Fruit fly (Drosophila melanogaster) whole organism, wandering third instar larva: ENCODE measurements around the gene CG11583.

ENCODE experiments used
- Abd-B ChIP-seq: fragments of >200 bp; optimal IDR thresholded peaks from 2 replicates; lab custom pipeline; 2017; ENCODE audit warnings: missing biosample characterization, missing genetic modification characterization
- CG32264 ChIP-seq: fragments of 200-800 bp; sonication (Bioruptor generic); optimal IDR thresholded peaks from 2 replicates; lab custom pipeline; 2016; ENCODE audit warnings: missing biosample characterization, missing genetic modification characterization
- CG9705 ChIP-seq: fragments of 200-800 bp; sonication (Bioruptor generic); optimal IDR thresholded peaks from 2 replicates; lab custom pipeline; 2018; ENCODE audit warnings: missing biosample characterization, mild to moderate bottlenecking, missing genetic modification characterization
- CrebA ChIP-seq: fragments of 200-800 bp; sonication (Bioruptor generic); optimal IDR thresholded peaks from 2 replicates; lab custom pipeline; 2016; ENCODE audit warnings: missing biosample characterization, mild to moderate bottlenecking, missing genetic modification characterization, borderline replicate concordance
- Dif ChIP-seq: fragments of 200-275, 200-300 bp; sonication (Bioruptor generic); optimal IDR thresholded peaks from 2 replicates; lab custom pipeline; 2018; ENCODE audit warnings: missing biosample characterization, missing genetic modification characterization; ENCODE audit not compliant: partially characterized antibody
- GATAd ChIP-seq: sonication (Bioruptor generic); optimal IDR thresholded peaks from 2 replicates; lab custom pipeline; 2016; ENCODE audit warnings: missing biosample characterization, missing genetic modification characterization
- HLH106 ChIP-seq: fragments of 200-800 bp; optimal IDR thresholded peaks from 3 replicates; lab custom pipeline; 2019; ENCODE audit warnings: missing biosample characterization, mild to moderate bottlenecking, missing genetic modification characterization, moderate library complexity
- Hnf4 ChIP-seq: fragments of 200-800 bp; sonication (Bioruptor generic); optimal IDR thresholded peaks from 2 replicates; lab custom pipeline; 2016; ENCODE audit warnings: missing biosample characterization, mild to moderate bottlenecking, missing genetic modification characterization
- Hr78 ChIP-seq: fragments of >200 bp; optimal IDR thresholded peaks from 2 replicates; lab custom pipeline; 2017; ENCODE audit warnings: missing biosample characterization, missing genetic modification characterization
- Hr83 ChIP-seq: fragments of 200-300 bp; sonication (Bioruptor generic); optimal IDR thresholded peaks from 2 replicates; lab custom pipeline; 2016; ENCODE audit warnings: missing biosample characterization, mild to moderate bottlenecking, missing genetic modification characterization, moderate library complexity; ENCODE audit not compliant: poor library complexity, severe bottlenecking
- Jra ChIP-seq: sonication (Bioruptor generic); optimal IDR thresholded peaks from 2 replicates; lab custom pipeline; 2016; ENCODE audit warnings: missing biosample characterization, missing genetic modification characterization
- Myc ChIP-seq: fragments of >200 bp; optimal IDR thresholded peaks from 2 replicates; lab custom pipeline; 2017
- OdsH ChIP-seq: fragments of 200-800 bp; sonication (Bioruptor generic); optimal IDR thresholded peaks from 2 replicates; lab custom pipeline; 2016; ENCODE audit warnings: missing biosample characterization, mild to moderate bottlenecking, missing genetic modification characterization
- Rel ChIP-seq, 2 experiments: fragments of 200-800 bp; sonication (Bioruptor generic) in 1 of 2; optimal IDR thresholded peaks; 2 replicates in 1 of 2; 3 replicates in 1 of 2; lab custom pipeline; 2016 to 2019; ENCODE audit warnings: mild to moderate bottlenecking in 2 of 2, missing biosample characterization in 2 of 2, missing genetic modification characterization in 2 of 2, moderate library complexity in 1 of 2
- Sp1 ChIP-seq: fragments of 200-800 bp; sonication (Bioruptor generic); optimal IDR thresholded peaks from 3 replicates; lab custom pipeline; 2019; ENCODE audit warnings: missing biosample characterization, mild to moderate bottlenecking, missing genetic modification characterization, moderate library complexity
- br ChIP-seq: fragments of 200-800 bp; sonication (Bioruptor generic); optimal IDR thresholded peaks from 2 replicates; lab custom pipeline; 2016; ENCODE audit warnings: missing biosample characterization, missing genetic modification characterization
- brk ChIP-seq: fragments of 200-800 bp; sonication (Bioruptor generic); optimal IDR thresholded peaks from 2 replicates; lab custom pipeline; 2016; ENCODE audit warnings: missing biosample characterization, mild to moderate bottlenecking, missing genetic modification characterization
- dsf ChIP-seq: sonication (Bioruptor generic); optimal IDR thresholded peaks from 2 replicates; lab custom pipeline; 2016; ENCODE audit warnings: missing biosample characterization, missing genetic modification characterization, borderline replicate concordance
- ey ChIP-seq: fragments of 200-800 bp; sonication (Bioruptor generic); optimal IDR thresholded peaks from 2 replicates; lab custom pipeline; 2016; ENCODE audit warnings: missing biosample characterization, missing genetic modification characterization
- foxo ChIP-seq, 2 experiments: fragments of 200-800 bp; sonication (Bioruptor generic); optimal IDR thresholded peaks; 2 replicates in 1 of 2; 3 replicates in 1 of 2; lab custom pipeline; 2016 to 2017; ENCODE audit warnings: missing biosample characterization in 2 of 2, missing genetic modification characterization in 2 of 2
- fru ChIP-seq: fragments of 200-800 bp; sonication (Bioruptor generic); optimal IDR thresholded peaks from 3 replicates; lab custom pipeline; 2016; ENCODE audit warnings: missing biosample characterization, mild to moderate bottlenecking, missing genetic modification characterization
- h ChIP-seq: fragments of 200-800 bp; sonication (Bioruptor generic); optimal IDR thresholded peaks from 3 replicates; lab custom pipeline; 2016; ENCODE audit warnings: missing biosample characterization, mild to moderate bottlenecking, missing genetic modification characterization
- jim ChIP-seq: fragments of 175-275, 200-325 bp; sonication (Bioruptor generic); optimal IDR thresholded peaks from 2 replicates; lab custom pipeline; 2016; ENCODE audit warnings: missing biosample characterization, mild to moderate bottlenecking, missing genetic modification characterization
- lola ChIP-seq: fragments of >200 bp; optimal IDR thresholded peaks from 2 replicates; lab custom pipeline; 2017; ENCODE audit warnings: missing biosample characterization, missing genetic modification characterization
- pan ChIP-seq: fragments of >200 bp; optimal IDR thresholded peaks from 2 replicates; lab custom pipeline; 2017
- psq ChIP-seq: fragments of 200-800 bp; sonication (Bioruptor generic); optimal IDR thresholded peaks from 3 replicates; lab custom pipeline; 2017; ENCODE audit warnings: missing biosample characterization, mild to moderate bottlenecking, missing genetic modification characterization, moderate library complexity
- rgr ChIP-seq: fragments of 200-800 bp; sonication (Bioruptor generic); optimal IDR thresholded peaks from 3 replicates; lab custom pipeline; 2016; ENCODE audit warnings: missing biosample characterization, mild to moderate bottlenecking, missing genetic modification characterization
- sage ChIP-seq: fragments of 200-800 bp; sonication (Bioruptor generic); optimal IDR thresholded peaks from 2 replicates; lab custom pipeline; 2016; ENCODE audit warnings: missing biosample characterization, mild to moderate bottlenecking, missing genetic modification characterization
- sv ChIP-seq: fragments of 200-800 bp; sonication (Bioruptor generic); optimal IDR thresholded peaks from 3 replicates; lab custom pipeline; 2016; ENCODE audit warnings: missing biosample characterization, missing genetic modification characterization
- tai ChIP-seq: sonication (Bioruptor generic); optimal IDR thresholded peaks from 2 replicates; lab custom pipeline; 2016; ENCODE audit warnings: missing biosample characterization, missing genetic modification characterization
- usp ChIP-seq: fragments of >200 bp; optimal IDR thresholded peaks from 2 replicates; lab custom pipeline; 2017; ENCODE audit warnings: missing biosample characterization, missing genetic modification characterization
- woc ChIP-seq: sonication (Bioruptor generic); optimal IDR thresholded peaks from 2 replicates; lab custom pipeline; 2016; ENCODE audit warnings: missing biosample characterization, mild to moderate bottlenecking, missing genetic modification characterization

CG11583 gene

DNA sequence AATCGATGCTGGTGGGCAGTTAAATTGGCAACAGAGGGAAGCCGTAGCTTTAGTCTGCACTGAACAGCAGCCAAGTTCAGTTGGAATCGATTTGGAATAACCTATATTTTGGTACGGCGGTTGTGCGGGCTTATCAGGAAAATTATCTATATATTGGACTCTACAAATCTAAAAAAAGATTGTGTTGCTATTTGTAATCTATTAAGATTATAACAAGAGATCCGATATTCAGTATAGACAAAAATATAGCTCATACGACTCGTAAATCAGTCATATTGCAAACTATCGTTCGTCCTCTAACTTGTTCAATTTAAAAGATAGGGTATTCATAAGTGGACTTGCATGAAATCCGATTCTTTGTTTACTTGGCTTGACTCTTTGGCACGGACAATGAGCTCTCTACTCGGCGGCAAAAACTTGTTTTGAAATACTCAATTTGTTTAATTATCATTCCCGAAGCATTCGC is 6.0 kb upstream of the CG11583 start, which contains the start of gene Hexo1:
Hexo1 (plus strand) TSS at position 51 of the 466 bp plus-strand sequence.
- TF ChIP-seq ey (peak; percentile 65), woc (GFP tag; lab: Kevin White, UChicago) (peak; percentile 92), Hnf4 (GFP tag; lab: Kevin White, UChicago) (no peak), Dif (no peak), dsf (GFP tag; lab: Kevin White, UChicago) (no peak), h (GFP tag; lab: Kevin White, UChicago) (peak; percentile 73), Hr83 (GFP tag; lab: Kevin White, UChicago) (no peak), Sp1 (peak; percentile 59), fru (peak; percentile 75), Rel (GFP tag; optimal IDR thresholded peaks at IDR 0.05; lab: Kevin White, UChicago) (no peak), Rel (tag; optimal IDR thresholded peaks at IDR 0.05; lab: Kevin White, UChicago) (peak; percentile 18), Hr78 (no peak), CG32264 (GFP tag; lab: Kevin White, UChicago) (no peak), foxo (GFP tag; optimal IDR thresholded peaks at IDR 0.05; lab: Kevin White, UChicago) (peak; percentile 26 to 66), jim (GFP tag; lab: Kevin White, UChicago) (no peak), GATAd (GFP tag; lab: Kevin White, UChicago) (no peak), CG9705 (GFP tag; lab: Kevin White, UChicago) (no peak), Jra (GFP tag; lab: Kevin White, UChicago) (peak; percentile 37), HLH106 (peak; percentile 60), lola (GFP tag; lab: Kevin White, UChicago) (no peak), rgr (GFP tag; lab: Kevin White, UChicago) (peak; percentile 63), psq (GFP tag; lab: Kevin White, UChicago) (peak; percentile 56), br (GFP tag; lab: Kevin White, UChicago) (peak; percentile 76), OdsH (peak; percentile 69), brk (GFP tag; lab: Kevin White, UChicago) (no peak), sage (GFP tag; lab: Kevin White, UChicago) (no peak), sv (peak; percentile 17)

DNA sequence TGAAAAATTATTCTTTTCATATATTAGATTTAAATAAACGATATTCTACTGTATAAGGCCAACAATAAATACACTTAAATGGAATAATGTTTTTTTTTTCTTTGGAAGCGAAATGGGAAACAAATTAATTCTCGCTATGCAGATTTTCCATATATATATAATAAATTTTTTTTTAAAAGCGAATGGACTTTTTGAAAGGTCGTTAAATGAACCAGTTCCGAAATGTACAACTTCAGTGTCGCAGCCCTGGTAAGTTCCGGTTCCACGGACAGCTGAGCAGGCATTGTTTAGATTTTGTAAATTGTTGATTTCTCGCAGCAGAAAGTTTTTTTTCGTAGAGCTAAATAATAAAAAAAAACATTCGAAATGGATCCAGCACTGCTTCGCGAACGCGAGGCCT is 4.2 kb upstream of the CG11583 start, which contains the start of gene TfIIEbeta:
TfIIEbeta (plus strand) TSS at position 255 of the 400 bp plus-strand sequence.
- peak; percentile 52 for TF ChIP-seq rgr (GFP tag; lab: Kevin White, UChicago)
- no peak for TF ChIP-seq Myc (lab: Kevin White, UChicago)
- TF ChIP-seq br (GFP tag; lab: Kevin White, UChicago): no peak
- TF ChIP-seq woc (GFP tag; lab: Kevin White, UChicago): peak; percentile 35
- no peak for TF ChIP-seq Abd-B (GFP tag; lab: Kevin White, UChicago)
- TF ChIP-seq psq (GFP tag; lab: Kevin White, UChicago): no peak
- TF ChIP-seq fru: no peak
- peak; percentile 5 for TF ChIP-seq OdsH
- peak; percentile 12 for TF ChIP-seq h (GFP tag; lab: Kevin White, UChicago)
- peak; percentile 16 for TF ChIP-seq HLH106
- TF ChIP-seq CG9705 (GFP tag; lab: Kevin White, UChicago): no peak

DNA sequence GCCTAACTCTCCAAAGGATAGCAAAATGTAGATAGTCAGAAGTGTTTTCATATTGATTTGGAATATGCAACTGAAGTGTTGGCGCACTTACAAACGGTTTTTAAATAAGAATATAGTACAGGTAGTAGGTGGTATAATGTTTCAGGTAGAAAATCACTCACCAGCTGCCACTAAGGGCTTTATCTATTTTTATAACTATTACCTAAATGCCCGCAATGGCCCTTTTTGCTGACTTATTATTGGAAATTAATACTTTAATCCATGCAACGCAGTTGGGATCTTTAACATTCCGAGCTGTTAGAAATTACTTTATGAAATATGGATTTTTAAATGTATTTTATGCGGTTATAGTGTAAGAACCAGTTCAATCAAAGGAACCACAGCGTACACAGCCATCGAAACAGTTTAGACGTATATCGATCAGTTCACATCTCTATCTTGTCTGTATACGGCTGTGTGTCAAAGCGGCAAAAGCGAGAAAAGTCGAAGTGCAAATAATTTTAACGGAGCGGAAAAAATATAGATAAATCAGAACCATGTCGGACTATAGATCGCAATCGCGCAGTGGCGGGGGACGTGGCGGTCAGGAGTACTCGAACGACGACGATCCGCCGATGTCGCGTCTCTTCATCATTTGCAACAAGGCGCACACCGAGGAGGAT is 942 bp upstream of the CG11583 start, which contains the start of the genes srw and CG1316:
srw (minus strand) TSS at position 51 of the 662 bp plus-strand sequence.
CG1316 (plus strand) TSS at position 424 of the 662 bp plus-strand sequence.
- TF ChIP-seq psq (GFP tag; lab: Kevin White, UChicago) (no peak), Hnf4 (GFP tag; lab: Kevin White, UChicago) (peak; percentile 44), lola (GFP tag; lab: Kevin White, UChicago) (no peak), h (GFP tag; lab: Kevin White, UChicago) (peak; percentile 45)

DNA sequence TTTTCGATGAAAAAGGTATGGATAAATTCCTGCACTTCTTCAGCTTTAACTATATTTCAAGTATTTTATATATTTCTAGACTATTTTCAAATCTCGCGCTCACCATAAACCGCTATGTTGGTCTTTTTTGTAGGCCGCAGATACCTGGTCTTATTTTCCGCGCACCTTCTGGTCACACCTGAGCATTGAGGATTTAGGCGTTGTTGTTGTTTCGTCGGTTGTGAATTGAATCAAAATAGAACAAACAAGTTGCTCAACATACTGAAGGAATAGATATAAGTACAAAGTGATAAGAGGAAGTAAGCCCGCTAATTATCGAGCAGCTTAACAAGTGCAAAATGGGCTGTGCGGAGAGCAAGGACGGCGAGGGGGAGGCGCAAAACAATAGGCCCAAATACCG is 4.8 kb downstream of the CG11583 start, which contains the start of gene Ctl1:
Ctl1 (plus strand) TSS at position 167 of the 400 bp plus-strand sequence.
- TF ChIP-seq tai (GFP tag; lab: Kevin White, UChicago) (no peak), lola (GFP tag; lab: Kevin White, UChicago) (no peak), pan (lab: Kevin White, UChicago) (no peak), GATAd (GFP tag; lab: Kevin White, UChicago) (no peak), usp (GFP tag; lab: Kevin White, UChicago) (no peak), psq (GFP tag; lab: Kevin White, UChicago) (no peak), CrebA (GFP tag; lab: Kevin White, UChicago) (no peak)
